Worm (Caenorhabditis elegans) whole organism, L2 larva: ENCODE results near the gene cdl-1.
A peak's percentile ranks its signal among the peaks of the same experiment; 100 is the strongest.

Experiments
- R02D3.7 ChIP-seq: fragments of 150-350 bp; optimal IDR thresholded peaks from 2 replicates; lab custom pipeline; 2014; ENCODE audit warnings: missing biosample characterization, missing genetic modification characterization
- ZK546.5 ChIP-seq: sonication (generic microtip); optimal IDR thresholded peaks from 2 replicates; lab custom pipeline; 2017; ENCODE audit warnings: missing biosample characterization, missing genetic modification characterization
- egl-27 ChIP-seq: sonication (generic microtip); optimal IDR thresholded peaks from 3 replicates; lab custom pipeline; 2017; ENCODE audit warnings: missing biosample characterization, missing genetic modification reagents, missing genetic modification characterization
- elt-3 ChIP-seq: sonication (generic microtip); optimal IDR thresholded peaks from 2 replicates; lab custom pipeline; 2017; ENCODE audit warnings: missing biosample characterization, missing genetic modification characterization
- fos-1 ChIP-seq: fragments of 150-350 bp; optimal IDR thresholded peaks from 2 replicates; lab custom pipeline; 2014; ENCODE audit warnings: missing biosample characterization, missing genetic modification characterization
- nhr-11 ChIP-seq: fragments of 150-350 bp; optimal IDR thresholded peaks from 2 replicates; lab custom pipeline; 2014; ENCODE audit warnings: missing biosample characterization, missing genetic modification characterization
- nhr-12 ChIP-seq: fragments of 150-350 bp; optimal IDR thresholded peaks from 2 replicates; lab custom pipeline; 2014; ENCODE audit warnings: missing biosample characterization, missing genetic modification characterization
- nhr-77 ChIP-seq: fragments of 150-350 bp; optimal IDR thresholded peaks from 2 replicates; lab custom pipeline; 2014; ENCODE audit warnings: missing biosample characterization, missing genetic modification characterization
- skn-1 ChIP-seq: sonication (generic microtip); optimal IDR thresholded peaks from 2 replicates; lab custom pipeline; 2017; ENCODE audit warnings: missing biosample characterization, missing genetic modification characterization
- snpc-4 ChIP-seq: fragments of 150-350 bp; optimal IDR thresholded peaks from 2 replicates; lab custom pipeline; 2014; ENCODE audit warnings: missing biosample characterization, missing genetic modification characterization
- unc-39 ChIP-seq: fragments of 150-350 bp; optimal IDR thresholded peaks from 2 replicates; lab custom pipeline; 2014; ENCODE audit warnings: missing biosample characterization, missing genetic modification characterization
- unc-62 ChIP-seq: fragments of 150-350 bp; optimal IDR thresholded peaks from 2 replicates; lab custom pipeline; 2014; ENCODE audit warnings: missing biosample characterization, missing genetic modification reagents, missing genetic modification characterization
- zag-1 ChIP-seq: fragments of 150-350 bp; optimal IDR thresholded peaks from 2 replicates; lab custom pipeline; 2014; ENCODE audit warnings: missing biosample characterization, missing genetic modification characterization
- ztf-11 ChIP-seq: sonication (generic microtip); optimal IDR thresholded peaks from 2 replicates; lab custom pipeline; 2017; ENCODE audit warnings: missing biosample characterization, missing genetic modification characterization

ce11 chrII:10784780-10785463 lies at the start of gene cdl-1:
- TF ChIP-seq egl-27 (tag; lab: Kevin White, UChicago) (no peak), ztf-11 (tag; lab: Kevin White, UChicago) (no peak), fos-1 (peak; percentile 73), R02D3.7 (no peak), ZK546.5 (tag; lab: Kevin White, UChicago) (no peak), zag-1 (tag; lab: Kevin White, UChicago) (no peak), unc-62 (GFP tag; lab: Kevin White, UChicago) (no peak), nhr-11 (tag; lab: Kevin White, UChicago) (no peak), skn-1 (tag; lab: Kevin White, UChicago) (no peak), snpc-4 (tag; lab: Kevin White, UChicago) (peak; percentile 14), elt-3 (tag; lab: Kevin White, UChicago) (no peak), nhr-12 (no peak), unc-39 (no peak), nhr-77 (tag; lab: Kevin White, UChicago) (no peak)
